Worm (Caenorhabditis elegans) whole organism, young adult: ENCODE data around the gene C14C6.8.

Source experiments
- B0019.2 ChIP-seq: fragments of 200-800 bp; sonication (Bioruptor generic); conservative IDR thresholded peaks from 2 replicates; pipeline ENCODE4 v1.3.6; 2022; ENCODE audit warnings: missing genetic modification reagents, missing genetic modification characterization, missing compliant biosample characterization
- F10E7.11 ChIP-seq: sonication (generic microtip); optimal IDR thresholded peaks from 2 replicates; lab custom pipeline; 2017; ENCODE audit warnings: mild to moderate bottlenecking, missing genetic modification characterization, moderate library complexity, missing compliant biosample characterization
- F23B12.7 ChIP-seq: sonication (generic microtip); optimal IDR thresholded peaks from 2 replicates; lab custom pipeline; 2017; ENCODE audit warnings: missing genetic modification characterization, mild to moderate bottlenecking, missing compliant biosample characterization, antibody characterized with exemption, moderate library complexity; ENCODE audit not compliant: insufficient read depth
- F37B4.10 ChIP-seq: fragments of 200-800 bp; sonication (Bioruptor generic); IDR thresholded peaks from 2 replicates; pipeline ENCODE4 v1.3.6; 2022; ENCODE audit warnings: missing genetic modification characterization, missing compliant biosample characterization
- F49E8.2 ChIP-seq: sonication (generic microtip); optimal IDR thresholded peaks from 3 replicates; lab custom pipeline; 2017; ENCODE audit warnings: missing genetic modification characterization, mild to moderate bottlenecking, missing compliant biosample characterization, antibody characterized with exemption, moderate library complexity; ENCODE audit not compliant: insufficient read depth
- F52B5.7 ChIP-seq: sonication (generic microtip); optimal IDR thresholded peaks from 2 replicates; lab custom pipeline; 2016; ENCODE audit warnings: mild to moderate bottlenecking, missing genetic modification characterization, missing compliant biosample characterization
- F55B11.4 ChIP-seq: sonication (generic microtip); optimal IDR thresholded peaks from 2 replicates; lab custom pipeline; 2016; ENCODE audit warnings: missing compliant biosample characterization, missing genetic modification characterization, borderline replicate concordance; ENCODE audit not compliant: insufficient read depth
- K12H6.12 ChIP-seq: fragments of 200-800 bp; sonication (Bioruptor generic); optimal IDR thresholded peaks from 2 replicates; lab custom pipeline; 2018; ENCODE audit warnings: mild to moderate bottlenecking, missing genetic modification characterization, missing compliant biosample characterization
- T07F8.4 ChIP-seq: sonication (generic microtip); optimal IDR thresholded peaks from 2 replicates; lab custom pipeline; 2016; ENCODE audit warnings: mild to moderate bottlenecking, missing genetic modification characterization, moderate library complexity, missing compliant biosample characterization
- Y79H2A.3 ChIP-seq: fragments of 200-800 bp; sonication (Bioruptor generic); conservative IDR thresholded peaks from 2 replicates; pipeline ENCODE4 v1.3.6; 2022; ENCODE audit warnings: missing genetic modification reagents, missing genetic modification characterization, missing compliant biosample characterization
- ZK185.1 ChIP-seq: sonication (generic microtip); optimal IDR thresholded peaks from 2 replicates; lab custom pipeline; 2016; ENCODE audit warnings: mild to moderate bottlenecking, missing genetic modification characterization, missing compliant biosample characterization; ENCODE audit not compliant: poor library complexity, severe bottlenecking
- akir-1 ChIP-seq: fragments of 200-800 bp; sonication (Bioruptor generic); optimal IDR thresholded peaks from 2 replicates; lab custom pipeline; 2018; ENCODE audit warnings: mild to moderate bottlenecking, missing genetic modification characterization, moderate library complexity, missing compliant biosample characterization
- aptf-2 ChIP-seq: fragments of 200-800 bp; sonication (Bioruptor generic); conservative IDR thresholded peaks from 2 replicates; pipeline ENCODE4 v1.3.6; 2022; ENCODE audit warnings: missing genetic modification reagents, missing genetic modification characterization, missing compliant biosample characterization
- athp-1 ChIP-seq: sonication (generic microtip); optimal IDR thresholded peaks from 2 replicates; lab custom pipeline; 2017; ENCODE audit warnings: mild to moderate bottlenecking, missing genetic modification characterization, missing compliant biosample characterization
- ceh-100 ChIP-seq: fragments of 200-800 bp; sonication (Bioruptor generic); IDR thresholded peaks from 2 replicates; pipeline ENCODE4 v1.3.6; 2022; ENCODE audit warnings: missing genetic modification reagents, missing genetic modification characterization, missing compliant biosample characterization
- ceh-58 ChIP-seq: fragments of 200-800 bp; sonication (Bioruptor generic); IDR thresholded peaks from 2 replicates; pipeline ENCODE4 v1.3.6; 2022; ENCODE audit warnings: missing genetic modification characterization, missing compliant biosample characterization
- gei-17 ChIP-seq: fragments of 200-800 bp; sonication (Bioruptor generic); optimal IDR thresholded peaks from 2 replicates; lab custom pipeline; 2018; ENCODE audit warnings: mild to moderate bottlenecking, missing genetic modification characterization, missing compliant biosample characterization
- hlh-26 ChIP-seq: fragments of 200-800 bp; sonication (Bioruptor generic); conservative IDR thresholded peaks from 2 replicates; pipeline ENCODE4 v1.3.6; 2022; ENCODE audit warnings: missing genetic modification reagents, missing genetic modification characterization, missing compliant biosample characterization
- hrde-1 ChIP-seq: sonication (generic microtip); optimal IDR thresholded peaks from 2 replicates; lab custom pipeline; 2016; ENCODE audit warnings: missing genetic modification characterization, mild to moderate bottlenecking, missing compliant biosample characterization, moderate library complexity, missing genotype, missing genetic modification reagents, borderline replicate concordance
- let-526 ChIP-seq: fragments of 200-800 bp; sonication (Bioruptor generic); IDR thresholded peaks from 2 replicates; pipeline ENCODE4 v1.3.6; 2022; ENCODE audit warnings: missing genetic modification reagents, missing genetic modification characterization, missing compliant biosample characterization
- let-607 ChIP-seq, 2 experiments: fragments of 200-800 bp in 1 of 2; sonication (Bioruptor generic) in 1 of 2; sonication (generic microtip) in 1 of 2; optimal IDR thresholded peaks; 2 replicates each; lab custom pipeline; 2016 to 2018; ENCODE audit warnings: mild to moderate bottlenecking in 2 of 2, missing compliant biosample characterization in 2 of 2, missing genetic modification characterization in 2 of 2, moderate library complexity in 2 of 2, missing genotype in 1 of 2
- lin-40 ChIP-seq: sonication (generic microtip); optimal IDR thresholded peaks from 2 replicates; lab custom pipeline; 2016; ENCODE audit warnings: missing genetic modification characterization, mild to moderate bottlenecking, missing compliant biosample characterization, missing genotype, missing genetic modification reagents
- lin-54 ChIP-seq: fragments of 200-800 bp; sonication (Bioruptor generic); optimal IDR thresholded peaks from 2 replicates; lab custom pipeline; 2018; ENCODE audit warnings: mild to moderate bottlenecking, missing genetic modification characterization, missing compliant biosample characterization
- lir-1 ChIP-seq: fragments of 200-800 bp; sonication (Bioruptor generic); conservative IDR thresholded peaks from 2 replicates; pipeline ENCODE4 v1.3.6; 2022; ENCODE audit warnings: missing genetic modification reagents, missing genetic modification characterization, missing compliant biosample characterization
- lsy-27 ChIP-seq: sonication (generic microtip); optimal IDR thresholded peaks from 2 replicates; lab custom pipeline; 2017; ENCODE audit warnings: missing genetic modification characterization, mild to moderate bottlenecking, missing compliant biosample characterization, antibody characterized with exemption, missing genotype, borderline replicate concordance; ENCODE audit not compliant: insufficient read depth
- madf-3 ChIP-seq: fragments of 200-800 bp; sonication (Bioruptor generic); IDR thresholded peaks from 2 replicates; pipeline ENCODE4 v1.3.6; 2022; ENCODE audit warnings: missing genetic modification reagents, missing genetic modification characterization, missing compliant biosample characterization
- mel-28 ChIP-seq: sonication (generic microtip); optimal IDR thresholded peaks from 2 replicates; lab custom pipeline; 2016; ENCODE audit warnings: borderline replicate concordance, mild to moderate bottlenecking, missing genetic modification characterization, missing compliant biosample characterization
- mes-4 ChIP-seq: sonication (generic microtip); optimal IDR thresholded peaks from 2 replicates; lab custom pipeline; 2016; ENCODE audit warnings: missing genotype, missing genetic modification characterization, missing compliant biosample characterization
- nfya-1 ChIP-seq: sonication (generic microtip); optimal IDR thresholded peaks from 2 replicates; lab custom pipeline; 2017; ENCODE audit warnings: antibody characterized with exemption, missing compliant biosample characterization, missing genetic modification characterization, borderline replicate concordance; ENCODE audit not compliant: insufficient read depth
- nhr-179 ChIP-seq: sonication (generic microtip); optimal IDR thresholded peaks from 2 replicates; lab custom pipeline; 2016; ENCODE audit warnings: mild to moderate bottlenecking, missing genetic modification characterization, missing compliant biosample characterization
- nhr-27 ChIP-seq: fragments of 200-800 bp; sonication (Bioruptor generic); optimal IDR thresholded peaks from 2 replicates; lab custom pipeline; 2018; ENCODE audit warnings: mild to moderate bottlenecking, missing genetic modification characterization, moderate library complexity, missing compliant biosample characterization
- pbrm-1 ChIP-seq: fragments of 200-800 bp; sonication (Bioruptor generic); IDR thresholded peaks from 2 replicates; pipeline ENCODE4 v1.3.6; 2022; ENCODE audit warnings: missing genetic modification reagents, missing genetic modification characterization, missing compliant biosample characterization
- pha-4 ChIP-seq: fragments of 150-350 bp; sonication (generic microtip); optimal IDR thresholded peaks from 2 replicates; lab custom pipeline; 2014; ENCODE audit warnings: missing biosample characterization, missing genetic modification reagents, missing genetic modification characterization
- repo-1 ChIP-seq: sonication (generic microtip); optimal IDR thresholded peaks from 2 replicates; lab custom pipeline; 2017; ENCODE audit warnings: mild to moderate bottlenecking, missing genetic modification characterization, missing compliant biosample characterization
- snpc-1.3 ChIP-seq: sonication (generic microtip); optimal IDR thresholded peaks from 2 replicates; lab custom pipeline; 2017; ENCODE audit warnings: missing genetic modification characterization, mild to moderate bottlenecking, missing compliant biosample characterization, antibody characterized with exemption, moderate library complexity, missing genotype, missing genetic modification reagents; ENCODE audit not compliant: insufficient read depth
- snpc-4 ChIP-seq, 5 experiments: fragments of 150-350 bp in 1 of 5; sonication (generic microtip) in 4 of 5; optimal IDR thresholded peaks; 2 replicates each; lab custom pipeline; 2014 to 2018; ENCODE audit warnings: missing genetic modification characterization in 5 of 5, missing biosample characterization in 3 of 5, antibody characterized with exemption in 2 of 5, mild to moderate bottlenecking in 2 of 5, missing compliant biosample characterization in 2 of 5, missing genotype in 2 of 5, moderate library complexity in 2 of 5, missing genetic modification reagents in 1 of 5
- tbp1 ChIP-seq: fragments of 200-800 bp; sonication (Bioruptor generic); optimal IDR thresholded peaks from 2 replicates; lab custom pipeline; 2018; ENCODE audit warnings: mild to moderate bottlenecking, missing genetic modification characterization, missing compliant biosample characterization
- tlf-1 ChIP-seq: fragments of 200-800 bp; sonication (Bioruptor generic); optimal IDR thresholded peaks from 2 replicates; lab custom pipeline; 2018; ENCODE audit warnings: mild to moderate bottlenecking, missing genetic modification characterization, missing compliant biosample characterization
- unc-62 ChIP-seq: fragments of 150-350 bp; optimal IDR thresholded peaks from 2 replicates; lab custom pipeline; 2014; ENCODE audit warnings: missing biosample characterization, missing genetic modification reagents, missing genetic modification characterization
- ztf-22 ChIP-seq: fragments of 200-800 bp; sonication (Bioruptor generic); optimal IDR thresholded peaks from 2 replicates; lab custom pipeline; 2018; ENCODE audit warnings: mild to moderate bottlenecking, missing genetic modification characterization, moderate library complexity, missing compliant biosample characterization
- ztf-26 ChIP-seq: sonication (generic microtip); optimal IDR thresholded peaks from 2 replicates; lab custom pipeline; 2017; ENCODE audit warnings: missing genetic modification characterization, missing compliant biosample characterization
- ztf-28 ChIP-seq: fragments of 200-800 bp; sonication (Bioruptor generic); IDR thresholded peaks from 2 replicates; pipeline ENCODE4 v1.3.6; 2022; ENCODE audit warnings: missing genetic modification reagents, missing genetic modification characterization, missing compliant biosample characterization
- ztf-3 ChIP-seq: fragments of 200-800 bp; sonication (Bioruptor generic); optimal IDR thresholded peaks from 2 replicates; lab custom pipeline; 2018; ENCODE audit warnings: mild to moderate bottlenecking, missing genetic modification characterization, missing compliant biosample characterization
- ztf-6 ChIP-seq: fragments of 200-800 bp; sonication (Bioruptor generic); IDR thresholded peaks from 2 replicates; pipeline ENCODE4 v1.3.6; 2022; ENCODE audit warnings: missing genetic modification reagents, missing genetic modification characterization, missing compliant biosample characterization

The C14C6.8 gene

DNA sequence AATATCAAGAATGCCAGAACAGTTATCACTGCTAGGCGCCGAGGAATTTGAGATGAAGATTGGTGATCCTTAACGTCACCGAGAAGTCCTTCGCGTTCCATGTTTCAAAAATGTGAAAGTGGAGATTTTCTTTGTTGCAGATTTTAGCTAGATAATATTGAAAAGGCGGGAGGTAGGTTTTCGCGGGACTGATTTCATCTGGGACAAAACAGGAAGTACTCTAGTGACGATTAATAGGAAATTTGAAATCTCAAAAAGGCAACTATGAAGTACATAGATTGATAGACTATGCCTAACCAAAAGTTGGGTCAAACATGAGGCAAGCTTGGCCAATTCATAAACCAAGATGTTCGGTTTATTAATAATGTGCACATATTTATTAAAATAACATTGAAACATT, at the start of gene C14C6.8:
TSS of gene C14C6.8 (minus strand) at position 101 of the 400 bp plus-strand sequence.
- no peak for TF ChIP-seq gei-17 (GFP tag; lab: Kevin White, UChicago)
- no peak for TF ChIP-seq F23B12.7 (tag; lab: Kevin White, UChicago)
- TF ChIP-seq unc-62 (GFP tag; lab: Kevin White, UChicago): no peak
- TF ChIP-seq mes-4 (tag; lab: Kevin White, UChicago): no peak
- no peak for TF ChIP-seq nhr-179
- no peak for TF ChIP-seq tbp1
- TF ChIP-seq nfya-1 (tag; lab: Kevin White, UChicago): no peak
- no peak for TF ChIP-seq lin-40
- no peak for TF ChIP-seq F10E7.11
- no peak for TF ChIP-seq tlf-1 (GFP tag; lab: Kevin White, UChicago)
- no peak for TF ChIP-seq ztf-26 (tag; lab: Kevin White, UChicago)
- no peak for TF ChIP-seq let-607 (tag; optimal IDR thresholded peaks at IDR 0.05; lab: Kevin White, UChicago)
- no peak for TF ChIP-seq Y79H2A.3 (GFP tag; lab: Robert Waterston, UW)
- TF ChIP-seq ztf-6: no peak
- TF ChIP-seq madf-3 (GFP tag; lab: Robert Waterston, UW): no peak
- no peak for TF ChIP-seq pbrm-1 (GFP tag; lab: Robert Waterston, UW)
- TF ChIP-seq nhr-27: no peak
- no peak for TF ChIP-seq lir-1 (GFP tag; lab: Robert Waterston, UW)
- no peak for TF ChIP-seq ztf-28 (GFP tag; lab: Robert Waterston, UW)
- no peak for TF ChIP-seq ztf-3 (GFP tag; lab: Kevin White, UChicago)

DNA sequence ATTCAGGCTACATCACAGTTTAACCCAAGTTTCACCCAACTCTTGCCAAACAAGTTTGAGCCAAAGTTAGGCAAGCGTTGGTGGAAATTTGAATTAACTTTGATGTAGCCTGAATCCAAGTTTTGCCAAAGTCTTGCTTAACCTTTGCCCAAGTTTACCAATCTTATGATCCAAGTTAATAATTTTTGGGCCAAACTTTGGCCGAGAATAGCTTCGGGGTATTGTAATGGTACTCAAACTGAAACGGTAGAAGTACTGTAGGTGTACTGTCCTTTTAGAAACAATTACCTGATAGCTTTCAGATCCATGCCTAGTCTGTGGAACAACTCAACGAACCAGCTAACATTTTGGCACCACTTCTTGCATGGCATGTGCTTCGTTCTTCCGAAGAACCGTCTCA, 47.3 kb upstream of the C14C6.8 start, which contains the start of gene nhr-251:
TSS of gene nhr-251 (plus strand) at position 301 of the 400 bp plus-strand sequence.
- no peak for TF ChIP-seq mel-28 (tag; lab: Kevin White, UChicago)
- TF ChIP-seq ztf-22: no peak
- no peak for TF ChIP-seq F37B4.10 (GFP tag; lab: Robert Waterston, UW)
- TF ChIP-seq athp-1 (tag; lab: Kevin White, UChicago): no peak
- no peak for TF ChIP-seq F55B11.4 (tag; lab: Kevin White, UChicago)
- TF ChIP-seq nfya-1 (tag; lab: Kevin White, UChicago): no peak
- TF ChIP-seq Y79H2A.3 (GFP tag; lab: Robert Waterston, UW): no peak
- no peak for TF ChIP-seq ztf-26 (tag; lab: Kevin White, UChicago)
- no peak for TF ChIP-seq snpc-1.3
- TF ChIP-seq ceh-100: no peak
- TF ChIP-seq let-526: no peak
- TF ChIP-seq hlh-26 (GFP tag; lab: Robert Waterston, UW): no peak
- TF ChIP-seq F52B5.7 (tag; lab: Kevin White, UChicago): no peak

DNA sequence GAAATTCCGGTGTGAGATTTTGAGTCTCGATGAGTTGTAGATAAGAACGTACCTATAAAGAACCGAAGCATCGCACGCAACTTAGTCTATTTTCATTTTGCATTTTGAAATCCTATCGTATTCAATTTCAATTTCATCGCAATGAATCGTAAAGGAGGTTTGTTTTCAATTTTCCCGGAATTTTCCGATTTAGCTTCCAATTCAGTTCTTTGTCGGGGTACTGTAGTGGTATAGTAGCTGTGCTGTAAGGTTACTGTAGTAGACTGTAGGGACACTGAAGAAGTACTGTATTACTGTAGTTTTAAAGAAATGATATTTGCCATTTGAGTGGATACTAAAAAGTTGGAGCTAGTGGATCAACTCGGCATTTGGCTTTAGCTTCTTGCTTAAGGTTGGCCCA, 46.8 kb upstream of the C14C6.8 start:
- TF ChIP-seq ZK185.1 (tag; lab: Kevin White, UChicago) (no peak), pha-4 (tag; lab: Kevin White, UChicago) (no peak), akir-1 (GFP tag; lab: Kevin White, UChicago) (no peak), aptf-2 (GFP tag; lab: Robert Waterston, UW) (no peak), athp-1 (tag; lab: Kevin White, UChicago) (no peak), lin-54 (GFP tag; lab: Kevin White, UChicago) (no peak), F49E8.2 (no peak), lsy-27 (tag; lab: Kevin White, UChicago) (no peak), hrde-1 (tag; lab: Kevin White, UChicago) (no peak), lir-1 (GFP tag; lab: Robert Waterston, UW) (no peak), K12H6.12 (no peak), snpc-4 (GFP tag; optimal IDR thresholded peaks at IDR 0.05; lab: Kevin White, UChicago) (no peak), snpc-4 (tag; optimal IDR thresholded peaks at IDR 0.05; lab: Kevin White, UChicago) (no peak), B0019.2 (GFP tag; lab: Robert Waterston, UW) (no peak), ztf-28 (GFP tag; lab: Robert Waterston, UW) (no peak), ceh-58 (no peak), repo-1 (tag; lab: Kevin White, UChicago) (no peak), T07F8.4 (tag; lab: Kevin White, UChicago) (no peak)
